Worm (Caenorhabditis elegans) whole organism, L4/young adult: ENCODE measurements around the gene pfd-4.

ENCODE experiments used
- W03F9.2 ChIP-seq: fragments of 150-350 bp; optimal IDR thresholded peaks from 2 replicates; lab custom pipeline; 2014; ENCODE audit warnings: missing biosample characterization, missing genetic modification characterization
- dao-5 ChIP-seq: sonication (generic microtip); optimal IDR thresholded peaks from 2 replicates; lab custom pipeline; 2016; ENCODE audit warnings: missing genotype, missing genetic modification characterization, moderate library complexity, missing compliant biosample characterization
- him-1 ChIP-seq: sonication (generic microtip); optimal IDR thresholded peaks from 2 replicates; lab custom pipeline; 2016; ENCODE audit warnings: missing genotype, missing genetic modification reagents, missing genetic modification characterization, missing compliant biosample characterization

DNA sequence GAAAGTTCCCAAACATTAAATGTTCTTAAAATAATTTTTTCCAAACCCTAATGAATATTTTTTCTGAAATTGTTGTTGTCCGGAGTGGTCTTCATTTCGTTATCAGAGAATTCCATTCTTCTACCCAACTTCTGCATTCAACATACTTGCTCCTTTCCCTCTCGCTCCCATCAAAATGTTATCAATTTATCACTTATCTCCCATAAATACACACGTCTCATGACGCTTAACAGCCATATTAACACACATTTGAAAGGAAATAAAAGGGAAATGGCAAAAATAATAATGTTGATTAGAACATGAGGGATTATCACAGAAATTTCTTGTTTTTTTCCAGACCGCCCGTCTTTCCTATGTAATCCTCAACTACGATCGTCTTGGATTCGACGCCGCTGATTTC lies 26.0 kb upstream of the pfd-4 start:
- no peak for TF ChIP-seq W03F9.2 (tag; lab: Kevin White, UChicago)
- TF ChIP-seq him-1 (tag; lab: Kevin White, UChicago): no peak
- TF ChIP-seq dao-5: no peak
